Fruit fly (Drosophila melanogaster): ENCODE measurements around the gene CG32221.

The CG32221 gene

dm6 chr3L:19870843-19871666, 36.6 kb downstream of the CG32221 start, which contains the start of the genes Rab8 and Usp32 (continued):
- peak; percentile 71 for TF ChIP-seq Antp (GFP tag; optimal IDR thresholded peaks at IDR 0.05)
- peak; percentile 27; the same call in 1 of the 2 replicates for TF ChIP-seq CG31224 (GFP tag; IDR thresholded peaks at IDR 0.05)
- TF ChIP-seq CG6175 (GFP tag; IDR thresholded peaks at IDR 0.05), result 0 out of 3 replicates have a peak, but pooled peaks have one; percentile 28
- no peak for TF ChIP-seq CG10959 (GFP tag; IDR thresholded peaks at IDR 0.05)
- TF ChIP-seq NK7.1 (GFP tag; optimal IDR thresholded peaks at IDR 0.05), result peak; percentile 26
- peak; percentile 42; the same call in 2 of the 3 replicates for TF ChIP-seq zfh1 (GFP tag; IDR thresholded peaks at IDR 0.05)
- no peak for TF ChIP-seq CG10274 (GFP tag; optimal IDR thresholded peaks at IDR 0.05)
- TF ChIP-seq al (GFP tag; IDR thresholded peaks at IDR 0.05), result peak; percentile 33; the same call in 1 of the 2 replicates
- peak; percentile 58 for TF ChIP-seq CG18619 (GFP tag; optimal IDR thresholded peaks at IDR 0.05)
- TF ChIP-seq otp (GFP tag; IDR thresholded peaks at IDR 0.05), result 0 out of 3 replicates have a peak, but pooled peaks have one; percentile 38
- TF ChIP-seq Bdp1 (GFP tag; optimal IDR thresholded peaks at IDR 0.05), result peak; percentile 64
- peak; percentile 39 for TF ChIP-seq crc (GFP tag; optimal IDR thresholded peaks at IDR 0.05)
- peak; percentile 54 for TF ChIP-seq CG12391 (tag; optimal IDR thresholded peaks at IDR 0.05)
- TF ChIP-seq grau (tag; optimal IDR thresholded peaks at IDR 0.05), result peak; percentile 61
- no peak for TF ChIP-seq Sox100B (GFP tag; optimal IDR thresholded peaks at IDR 0.05)
- 0 out of 3 replicates have a peak, but pooled peaks have one; percentile 34 for TF ChIP-seq row (GFP tag; IDR thresholded peaks at IDR 0.05)
- peak; percentile 48 for TF ChIP-seq CrebB (tag; optimal IDR thresholded peaks at IDR 0.05)
- peak; percentile 58 for TF ChIP-seq D19A (tag; optimal IDR thresholded peaks at IDR 0.05)
- peak; percentile 8 for TF ChIP-seq kah (GFP tag; optimal IDR thresholded peaks at IDR 0.05)
- peak; percentile 36; the same call in 1 of the 2 replicates for TF ChIP-seq ara (GFP tag; IDR thresholded peaks at IDR 0.05)
- peak; percentile 30 for TF ChIP-seq bab2 (GFP tag; optimal IDR thresholded peaks at IDR 0.05)
- peak; percentile 41 for TF ChIP-seq unpg (GFP tag; optimal IDR thresholded peaks at IDR 0.05)
- no peak for TF ChIP-seq ro (GFP tag; IDR thresholded peaks at IDR 0.05)
- TF ChIP-seq org-1 (GFP tag; optimal IDR thresholded peaks at IDR 0.05), result no peak
- TF ChIP-seq CG42726 (GFP tag; IDR thresholded peaks at IDR 0.05; ENCODE audit: partially characterized antibody), result peak; percentile 93
- peak; percentile 44 for TF ChIP-seq MTF-1 (GFP tag; optimal IDR thresholded peaks at IDR 0.05; ENCODE audit: borderline replicate concordance)
- TF ChIP-seq CG32772 (GFP tag; IDR thresholded peaks at IDR 0.05), result no peak
- peak; percentile 88 for TF ChIP-seq unc-4 (GFP tag; IDR thresholded peaks at IDR 0.05; ENCODE audit: partially characterized antibody)
- no peak for TF ChIP-seq CG6654 (GFP tag; optimal IDR thresholded peaks at IDR 0.05)
- TF ChIP-seq CG14667 (GFP tag; IDR thresholded peaks at IDR 0.05), result no peak
- TF ChIP-seq CG10431 (GFP tag; optimal IDR thresholded peaks at IDR 0.05), result peak; percentile 32
- TF ChIP-seq BEAF-32 (GFP tag; optimal IDR thresholded peaks at IDR 0.05), result peak; percentile 94
- no peak for TF ChIP-seq CG2678 (tag; optimal IDR thresholded peaks at IDR 0.05)
- TF ChIP-seq CG16779 (GFP tag; IDR thresholded peaks at IDR 0.05), result no peak
- TF ChIP-seq insv (GFP tag; optimal IDR thresholded peaks at IDR 0.05), result peak in 1 of 2 experiments; percentile 63
- TF ChIP-seq CG12744 (GFP tag; optimal IDR thresholded peaks at IDR 0.05), result peak; percentile 55
- peak; percentile 70 for TF ChIP-seq CG17186 (GFP tag; optimal IDR thresholded peaks at IDR 0.05)
- 0 out of 3 replicates have a peak, but pooled peaks have one; percentile 43 for TF ChIP-seq Optix (GFP tag; IDR thresholded peaks at IDR 0.05)
- peak; percentile 82 for TF ChIP-seq HmgZ (tag; optimal IDR thresholded peaks at IDR 0.05)
- 0 out of 2 replicates have a peak, but pooled peaks have one; percentile 6 for TF ChIP-seq CG6689 (GFP tag; IDR thresholded peaks at IDR 0.05)
- peak; percentile 58 for TF ChIP-seq PHDP (tag; optimal IDR thresholded peaks at IDR 0.05)
- TF ChIP-seq CG5245 (GFP tag; optimal IDR thresholded peaks at IDR 0.05), result peak; percentile 34
- peak; percentile 50 for TF ChIP-seq kay (GFP tag; optimal IDR thresholded peaks at IDR 0.05)
- TF ChIP-seq CG8944 (GFP tag; optimal IDR thresholded peaks at IDR 0.05), result peak; percentile 57
- TF ChIP-seq Hr3 (GFP tag; optimal IDR thresholded peaks at IDR 0.05), result peak; percentile 68
- TF ChIP-seq CG6765 (GFP tag; optimal IDR thresholded peaks at IDR 0.05), result peak; percentile 31
- peak; percentile 86 for TF ChIP-seq CG15514 (GFP tag; optimal IDR thresholded peaks at IDR 0.05)
- TF ChIP-seq CG4730 (GFP tag; IDR thresholded peaks at IDR 0.05), result no peak
- TF ChIP-seq Lpt (GFP tag; optimal IDR thresholded peaks at IDR 0.05), result no peak
